ENCODE assay signal across 1 fruit fly cellular context in genomic region chrX:15818608-15819184, dm6.
TF ChIP-seq lines count a peak whose summit lies in the region.

No protein-coding gene starts in this region.

TF ChIP-seq in whole organism, embryonic, 481 proteins besides CTCF, POLR2A, EP300 and RAD21 (continued from another document and continues in another):
- TF ChIP-seq hth (optimal IDR thresholded peaks at IDR 0.05; lab: Kevin White, UChicago) (no peak), YL-1 (GFP tag; optimal IDR thresholded peaks at IDR 0.05; lab: Kevin White, UChicago) (no peak), corto (GFP tag; optimal IDR thresholded peaks at IDR 0.05; lab: Kevin White, UChicago) (no peak), fru (optimal IDR thresholded peaks at IDR 0.05; lab: Kevin White, UChicago) (no peak), cato (GFP tag; optimal IDR thresholded peaks at IDR 0.05; lab: Kevin White, UChicago; ENCODE audit: borderline replicate concordance) (no peak), shn (GFP tag; optimal IDR thresholded peaks at IDR 0.05; lab: Kevin White, UChicago) (no peak), CG10366 (GFP tag; IDR thresholded peaks at IDR 0.05; lab: Robert Waterston, UW) (0 out of 2 replicates have a peak, but pooled peaks have one; percentile 16), vfl (GFP tag; optimal IDR thresholded peaks at IDR 0.05; lab: Kevin White, UChicago) (no peak), CG17802 (tag; optimal IDR thresholded peaks at IDR 0.05; lab: Kevin White, UChicago) (no peak), B-H1 (GFP tag; IDR thresholded peaks at IDR 0.05; lab: Robert Waterston, UW) (no peak), CG33557 (GFP tag; optimal IDR thresholded peaks at IDR 0.05; lab: Kevin White, UChicago) (no peak), CG5245 (GFP tag; optimal IDR thresholded peaks at IDR 0.05; lab: Kevin White, UChicago) (no peak), esg (GFP tag; conservative IDR thresholded peaks at IDR 0.05; lab: Robert Waterston, UW) (no peak), Fer3 (tag; optimal IDR thresholded peaks at IDR 0.05; lab: Kevin White, UChicago) (no peak), CG13424 (tag; optimal IDR thresholded peaks at IDR 0.05; lab: Kevin White, UChicago) (peak; percentile 45), CG15601 (tag; optimal IDR thresholded peaks at IDR 0.05; lab: Kevin White, UChicago) (peak; percentile 4), ftz-f1 (GFP tag; optimal IDR thresholded peaks at IDR 0.05; lab: Kevin White, UChicago) (no peak), CG17912 (GFP tag; optimal IDR thresholded peaks at IDR 0.05; lab: Kevin White, UChicago) (no peak), NK7.1 (GFP tag; optimal IDR thresholded peaks at IDR 0.05; lab: Kevin White, UChicago) (no peak), fu2 (GFP tag; optimal IDR thresholded peaks at IDR 0.05; lab: Kevin White, UChicago) (no peak), crp (GFP tag; optimal IDR thresholded peaks at IDR 0.05; lab: Kevin White, UChicago) (no peak), CG8089 (GFP tag; optimal IDR thresholded peaks at IDR 0.05; lab: Kevin White, UChicago) (no peak), ham (GFP tag; IDR thresholded peaks at IDR 0.05; lab: Robert Waterston, UW) (no peak), ro (GFP tag; IDR thresholded peaks at IDR 0.05; lab: Robert Waterston, UW) (no peak), vvl (GFP tag; IDR thresholded peaks at IDR 0.05; lab: Robert Waterston, UW) (no peak; the same call in 1 of the 2 replicates), CG11560 (tag; IDR thresholded peaks at IDR 0.05; lab: Robert Waterston, UW) (no peak), E2f1 (GFP tag; IDR thresholded peaks at IDR 0.05; lab: Robert Waterston, UW) (no peak), HLH4C (GFP tag; IDR thresholded peaks at IDR 0.05; lab: Robert Waterston, UW; ENCODE audit: partially characterized antibody) (no peak), emc (GFP tag; optimal IDR thresholded peaks at IDR 0.05; lab: Kevin White, UChicago) (no peak), CG13296 (GFP tag; optimal IDR thresholded peaks at IDR 0.05; lab: Kevin White, UChicago) (no peak), luna (GFP tag; optimal IDR thresholded peaks at IDR 0.05; lab: Kevin White, UChicago) (no peak), tio (GFP tag; optimal IDR thresholded peaks at IDR 0.05; lab: Kevin White, UChicago) (no peak), cwo (GFP tag; optimal IDR thresholded peaks at IDR 0.05; lab: Kevin White, UChicago) (no peak), CG11696 (GFP tag; IDR thresholded peaks at IDR 0.05; lab: Robert Waterston, UW) (no peak), dan (GFP tag; IDR thresholded peaks at IDR 0.05; lab: Robert Waterston, UW) (no peak), Myb (GFP tag; optimal IDR thresholded peaks at IDR 0.05; lab: Kevin White, UChicago) (no peak), vnd (GFP tag; IDR thresholded peaks at IDR 0.05; lab: Robert Waterston, UW; ENCODE audit: partially characterized antibody) (no peak), z (GFP tag; IDR thresholded peaks at IDR 0.05; lab: Robert Waterston, UW) (no peak), grn (GFP tag; optimal IDR thresholded peaks at IDR 0.05; lab: Kevin White, UChicago) (no peak), CG32772 (GFP tag; IDR thresholded peaks at IDR 0.05; lab: Robert Waterston, UW) (no peak), pfk (GFP tag; optimal IDR thresholded peaks at IDR 0.05; lab: Kevin White, UChicago) (no peak), Scr (GFP tag; IDR thresholded peaks at IDR 0.05; lab: Robert Waterston, UW; ENCODE audit: partially characterized antibody) (no peak), CG3163 (GFP tag; optimal IDR thresholded peaks at IDR 0.05; lab: Kevin White, UChicago) (no peak), odd (GFP tag; optimal IDR thresholded peaks at IDR 0.05; lab: Kevin White, UChicago) (no peak), nerfin-1 (tag; optimal IDR thresholded peaks at IDR 0.05; lab: Kevin White, UChicago) (peak; percentile 26), Hmr (GFP tag; optimal IDR thresholded peaks at IDR 0.05; lab: Kevin White, UChicago) (no peak), zf30C (GFP tag; optimal IDR thresholded peaks at IDR 0.05; lab: Kevin White, UChicago) (no peak), sisA (GFP tag; IDR thresholded peaks at IDR 0.05; lab: Robert Waterston, UW) (no peak; the same call in 1 of the 2 replicates), Gsc (GFP tag; IDR thresholded peaks at IDR 0.05; lab: Robert Waterston, UW) (no peak), CG10147 (GFP tag; optimal IDR thresholded peaks at IDR 0.05; lab: Kevin White, UChicago) (no peak), Max (GFP tag; optimal IDR thresholded peaks at IDR 0.05; lab: Kevin White, UChicago) (no peak), Dad (GFP tag; optimal IDR thresholded peaks at IDR 0.05; lab: Kevin White, UChicago) (no peak), zfh2 (GFP tag; optimal IDR thresholded peaks at IDR 0.05; lab: Kevin White, UChicago) (no peak), CG2199 (GFP tag; IDR thresholded peaks at IDR 0.05; lab: Robert Waterston, UW) (peak; percentile 55; the same call in 1 of the 3 replicates), kah (GFP tag; optimal IDR thresholded peaks at IDR 0.05; lab: Kevin White, UChicago) (no peak), Nf-YB (GFP tag; optimal IDR thresholded peaks at IDR 0.05; lab: Kevin White, UChicago) (no peak), mam (GFP tag; optimal IDR thresholded peaks at IDR 0.05; lab: Kevin White, UChicago) (no peak), CG34422 (GFP tag; IDR thresholded peaks at IDR 0.05; lab: Robert Waterston, UW) (no peak), CG3995 (GFP tag; optimal IDR thresholded peaks at IDR 0.05; lab: Kevin White, UChicago) (no peak), CG12071 (GFP tag; optimal IDR thresholded peaks at IDR 0.05; lab: Kevin White, UChicago) (no peak), CG31224 (GFP tag; IDR thresholded peaks at IDR 0.05; lab: Robert Waterston, UW) (no peak), CG10543 (GFP tag; optimal IDR thresholded peaks at IDR 0.05; lab: Kevin White, UChicago) (no peak), eyg (GFP tag; optimal IDR thresholded peaks at IDR 0.05; lab: Kevin White, UChicago) (no peak), CG18476 (GFP tag; optimal IDR thresholded peaks at IDR 0.05; lab: Kevin White, UChicago) (no peak), phol (tag; optimal IDR thresholded peaks at IDR 0.05; lab: Kevin White, UChicago) (peak; percentile 42), CG17359 (tag; optimal IDR thresholded peaks at IDR 0.05; lab: Kevin White, UChicago) (peak; percentile 43), en (GFP tag; optimal IDR thresholded peaks at IDR 0.05; lab: Kevin White, UChicago) (no peak), CG13894 (tag; optimal IDR thresholded peaks at IDR 0.05; lab: Kevin White, UChicago) (no peak), CG3281 (GFP tag; optimal IDR thresholded peaks at IDR 0.05; lab: Kevin White, UChicago) (no peak), H2.0 (GFP tag; IDR thresholded peaks at IDR 0.05; lab: Robert Waterston, UW) (peak; percentile 16; the same call in 1 of the 2 replicates), Ptx1 (GFP tag; IDR thresholded peaks at IDR 0.05; lab: Robert Waterston, UW) (peak; percentile 42), CG12391 (tag; optimal IDR thresholded peaks at IDR 0.05; lab: Kevin White, UChicago) (no peak), dmrt99B (tag; optimal IDR thresholded peaks at IDR 0.05; lab: Kevin White, UChicago) (no peak), CG6254 (GFP tag; optimal IDR thresholded peaks at IDR 0.05; lab: Kevin White, UChicago) (no peak), hbn (GFP tag; IDR thresholded peaks at IDR 0.05; lab: Robert Waterston, UW; ENCODE audit: partially characterized antibody) (no peak), CG14710 (tag; optimal IDR thresholded peaks at IDR 0.05; lab: Kevin White, UChicago) (peak; percentile 38), CG3407 (GFP tag; optimal IDR thresholded peaks at IDR 0.05; lab: Kevin White, UChicago) (no peak), Hsf (GFP tag; optimal IDR thresholded peaks at IDR 0.05; lab: Kevin White, UChicago) (no peak), ash1 (GFP tag; optimal IDR thresholded peaks at IDR 0.05; lab: Kevin White, UChicago) (no peak), onecut (GFP tag; IDR thresholded peaks at IDR 0.05; lab: Robert Waterston, UW) (no peak), gce (GFP tag; IDR thresholded peaks at IDR 0.05; lab: Robert Waterston, UW) (no peak), CG14965 (GFP tag; optimal IDR thresholded peaks at IDR 0.05; lab: Kevin White, UChicago; ENCODE audit: borderline replicate concordance) (no peak), CrebB (tag; optimal IDR thresholded peaks at IDR 0.05; lab: Kevin White, UChicago) (no peak), otp (GFP tag; IDR thresholded peaks at IDR 0.05; lab: Robert Waterston, UW) (no peak), Hr3 (GFP tag; optimal IDR thresholded peaks at IDR 0.05; lab: Kevin White, UChicago) (no peak), CG16813 (GFP tag; IDR thresholded peaks at IDR 0.05; lab: Robert Waterston, UW; ENCODE audit: partially characterized antibody) (no peak), az2 (GFP tag; optimal IDR thresholded peaks at IDR 0.05; lab: Kevin White, UChicago) (no peak), Ets97D (GFP tag; optimal IDR thresholded peaks at IDR 0.05; lab: Kevin White, UChicago) (no peak), jing (GFP tag; optimal IDR thresholded peaks at IDR 0.05; lab: Kevin White, UChicago) (no peak), CG17328 (GFP tag; IDR thresholded peaks at IDR 0.05; lab: Robert Waterston, UW) (peak; percentile 40; the same call in 1 of the 2 replicates), CG12659 (GFP tag; optimal IDR thresholded peaks at IDR 0.05; lab: Kevin White, UChicago) (peak; percentile 18), CG34376 (GFP tag; optimal IDR thresholded peaks at IDR 0.05; lab: Kevin White, UChicago) (no peak), row (GFP tag; IDR thresholded peaks at IDR 0.05; lab: Robert Waterston, UW) (peak; percentile 84), pzg (GFP tag; optimal IDR thresholded peaks at IDR 0.05; lab: Kevin White, UChicago) (no peak), gcm2 (GFP tag; optimal IDR thresholded peaks at IDR 0.05; lab: Kevin White, UChicago) (no peak), CG2678 (tag; optimal IDR thresholded peaks at IDR 0.05; lab: Kevin White, UChicago) (no peak), trem (tag; optimal IDR thresholded peaks at IDR 0.05; lab: Kevin White, UChicago) (no peak), CG9797 (GFP tag; optimal IDR thresholded peaks at IDR 0.05; lab: Kevin White, UChicago) (no peak), tgo (GFP tag; IDR thresholded peaks at IDR 0.05; lab: Robert Waterston, UW) (no peak), CG17385 (GFP tag; optimal IDR thresholded peaks at IDR 0.05; lab: Kevin White, UChicago) (peak; percentile 13), fd64A (GFP tag; optimal IDR thresholded peaks at IDR 0.05; lab: Kevin White, UChicago) (no peak), zen2 (GFP tag; IDR thresholded peaks at IDR 0.05; lab: Robert Waterston, UW; ENCODE audit: partially characterized antibody) (no peak), CG2129 (GFP tag; IDR thresholded peaks at IDR 0.05; lab: Robert Waterston, UW; ENCODE audit: partially characterized antibody) (no peak), CG2120 (GFP tag; optimal IDR thresholded peaks at IDR 0.05; lab: Kevin White, UChicago) (peak; percentile 36), CG6175 (GFP tag; IDR thresholded peaks at IDR 0.05; lab: Robert Waterston, UW) (no peak), CG7963 (GFP tag; IDR thresholded peaks at IDR 0.05; lab: Robert Waterston, UW; ENCODE audit: partially characterized antibody) (no peak), bcd (GFP tag; optimal IDR thresholded peaks at IDR 0.05; lab: Kevin White, UChicago) (no peak), CG10565 (GFP tag; optimal IDR thresholded peaks at IDR 0.05; lab: Kevin White, UChicago) (no peak), CG10462 (GFP tag; optimal IDR thresholded peaks at IDR 0.05; lab: Kevin White, UChicago) (no peak), croc (GFP tag; conservative IDR thresholded peaks at IDR 0.05; lab: Robert Waterston, UW) (no peak), CG17612 (GFP tag; IDR thresholded peaks at IDR 0.05; lab: Robert Waterston, UW) (no peak), CG1024 (GFP tag; IDR thresholded peaks at IDR 0.05; lab: Robert Waterston, UW) (no peak), Oli (tag; optimal IDR thresholded peaks at IDR 0.05; lab: Kevin White, UChicago) (no peak), CG8290 (GFP tag; optimal IDR thresholded peaks at IDR 0.05; lab: Kevin White, UChicago) (no peak), CG8290 (tag; optimal IDR thresholded peaks at IDR 0.05; lab: Kevin White, UChicago) (no peak), Nf-YC (tag; optimal IDR thresholded peaks at IDR 0.05; lab: Kevin White, UChicago) (no peak), NfI (GFP tag; optimal IDR thresholded peaks at IDR 0.05; lab: Kevin White, UChicago) (no peak), Usf (GFP tag; optimal IDR thresholded peaks at IDR 0.05; lab: Kevin White, UChicago) (no peak), CG1832 (GFP tag; optimal IDR thresholded peaks at IDR 0.05; lab: Kevin White, UChicago) (no peak), ERR (GFP tag; optimal IDR thresholded peaks at IDR 0.05; lab: Kevin White, UChicago) (no peak), CG6654 (GFP tag; optimal IDR thresholded peaks at IDR 0.05; lab: Kevin White, UChicago) (no peak), Trl (optimal IDR thresholded peaks at IDR 0.05; lab: Kevin White, UChicago) (no peak), Trl (GFP tag; optimal IDR thresholded peaks at IDR 0.05; lab: Kevin White, UChicago) (no peak), CG16815 (GFP tag; optimal IDR thresholded peaks at IDR 0.05; lab: Kevin White, UChicago) (peak; percentile 1), fd3F (GFP tag; optimal IDR thresholded peaks at IDR 0.05; lab: Kevin White, UChicago) (no peak), Aef1 (GFP tag; IDR thresholded peaks at IDR 0.05; lab: Robert Waterston, UW) (no peak), CG15011 (GFP tag; optimal IDR thresholded peaks at IDR 0.05; lab: Kevin White, UChicago) (no peak), CG13287 (GFP tag; IDR thresholded peaks at IDR 0.05; lab: Robert Waterston, UW; ENCODE audit: partially characterized antibody) (no peak), Med (GFP tag; lab: Kevin White, UChicago) (peak; percentile 82), Dp (GFP tag; optimal IDR thresholded peaks at IDR 0.05; lab: Kevin White, UChicago) (no peak), CG8765 (GFP tag; IDR thresholded peaks at IDR 0.05; lab: Robert Waterston, UW) (no peak), kay (GFP tag; optimal IDR thresholded peaks at IDR 0.05; lab: Kevin White, UChicago) (no peak), pros (GFP tag; optimal IDR thresholded peaks at IDR 0.05; lab: Kevin White, UChicago) (peak; percentile 41), Six4 (GFP tag; optimal IDR thresholded peaks at IDR 0.05; lab: Kevin White, UChicago) (no peak), CG12155 (GFP tag; optimal IDR thresholded peaks at IDR 0.05; lab: Kevin White, UChicago) (no peak), gfzf (GFP tag; optimal IDR thresholded peaks at IDR 0.05; lab: Kevin White, UChicago) (no peak), Dfd (GFP tag; optimal IDR thresholded peaks at IDR 0.05; lab: Kevin White, UChicago) (no peak), Sry-β (GFP tag; optimal IDR thresholded peaks at IDR 0.05; lab: Kevin White, UChicago) (no peak), abd-A (tag; optimal IDR thresholded peaks at IDR 0.05; lab: Kevin White, UChicago) (no peak)
